Worm (Caenorhabditis elegans): ENCODE results near the gene spat-3.

DNA sequence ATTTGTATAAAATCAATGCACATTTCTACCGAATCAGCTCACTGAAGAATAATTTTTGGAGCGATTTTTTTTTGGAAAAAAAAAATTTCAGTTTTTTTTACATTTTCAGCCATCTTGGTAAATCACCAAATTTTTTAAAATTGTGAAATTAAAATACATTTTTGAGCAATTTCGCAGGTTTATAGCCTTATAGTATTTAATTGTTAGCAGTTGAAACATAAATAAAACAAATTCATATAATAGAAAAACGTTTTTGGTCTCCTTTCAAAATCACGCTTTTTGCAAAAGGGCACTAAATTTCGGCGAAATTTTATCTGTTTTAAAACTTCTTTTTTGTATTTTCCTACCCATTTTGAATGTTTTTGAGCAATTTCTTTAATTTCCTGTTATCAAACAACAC, 27.1 kb downstream of the spat-3 start:
- TF ChIP-seq mep-1 (tag; optimal IDR thresholded peaks at IDR 0.05), result no peak
- no peak for TF ChIP-seq elt-3 (tag; optimal IDR thresholded peaks at IDR 0.05)
- TF ChIP-seq nhr-12 (tag; optimal IDR thresholded peaks at IDR 0.05), result no peak
- no peak for TF ChIP-seq ces-1 (GFP tag; optimal IDR thresholded peaks at IDR 0.05)
- no peak for TF ChIP-seq snpc-4 (tag; optimal IDR thresholded peaks at IDR 0.05)
- no peak for TF ChIP-seq pha-4 (tag; optimal IDR thresholded peaks at IDR 0.05)
- TF ChIP-seq unc-62 (GFP tag; optimal IDR thresholded peaks at IDR 0.05), result no peak
- no peak for TF ChIP-seq mab-5 (tag; optimal IDR thresholded peaks at IDR 0.05)
- no peak for TF ChIP-seq flh-1 (GFP tag; optimal IDR thresholded peaks at IDR 0.05)
- no peak for TF ChIP-seq blmp-1 (tag; optimal IDR thresholded peaks at IDR 0.05)
- no peak for TF ChIP-seq ham-2 (GFP tag; optimal IDR thresholded peaks at IDR 0.05)
- no peak for TF ChIP-seq sptf-1 (tag; optimal IDR thresholded peaks at IDR 0.05)
- TF ChIP-seq ceh-83 (GFP tag; optimal IDR thresholded peaks at IDR 0.05), result no peak
